Worm (Caenorhabditis elegans): Measurements from ENCODE around the gene sms-2.

DNA sequence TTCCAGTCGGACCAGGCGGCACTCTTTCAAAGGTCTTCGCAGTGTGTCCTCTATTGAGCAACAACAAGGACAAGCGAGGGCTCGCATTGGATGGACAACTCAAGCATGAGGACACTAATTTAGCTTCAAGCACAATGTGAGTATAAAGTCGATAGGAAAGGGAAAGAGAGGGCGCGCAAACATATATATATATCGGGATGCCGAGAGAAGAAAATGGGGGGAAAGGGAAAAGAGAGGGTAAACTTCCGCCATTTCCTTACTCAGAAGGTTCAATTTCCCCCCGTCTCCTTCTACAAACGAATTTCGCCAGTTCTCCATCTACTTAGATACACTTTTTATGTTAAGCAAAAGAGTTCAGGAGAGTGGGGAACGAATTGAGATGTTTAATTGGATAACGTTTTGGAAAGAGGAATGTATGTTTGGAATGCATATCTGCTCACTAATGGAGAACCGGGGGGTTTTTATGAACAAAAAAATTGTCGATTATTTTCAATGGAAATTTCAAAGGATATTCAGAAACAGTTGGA, 3.9 kb upstream of the sms-2 start:
- TF ChIP-seq nhr-76 (tag; optimal IDR thresholded peaks at IDR 0.05) (no peak), lin-35 (GFP tag; optimal IDR thresholded peaks at IDR 0.05) (peak in 1 of 2 experiments; percentile 1), ama-1 (optimal IDR thresholded peaks at IDR 0.05) (no peak)
